Fruit fly (Drosophila melanogaster) whole organism, embryonic: ENCODE data around the gene MAGE.

Experiments used
- BEAF-32 ChIP-seq: fragments of 200-800 bp; sonication (Bioruptor generic); optimal IDR thresholded peaks from 3 replicates; lab custom pipeline; 2017; ENCODE audit warnings: missing biosample characterization, missing genetic modification characterization, mild to moderate bottlenecking, moderate library complexity, missing genetic modification reagents
- CG10267 ChIP-seq: fragments of 200-800 bp; sonication (Bioruptor generic); optimal IDR thresholded peaks from 2 replicates; lab custom pipeline; 2018; ENCODE audit warnings: missing biosample characterization, mild to moderate bottlenecking, missing genetic modification characterization, moderate library complexity
- CG11723 ChIP-seq: fragments of 200-800 bp; sonication (Bioruptor generic); optimal IDR thresholded peaks from 2 replicates; lab custom pipeline; 2017; ENCODE audit warnings: missing biosample characterization, mild to moderate bottlenecking, missing genetic modification characterization
- CG12104 ChIP-seq: fragments of 200-800 bp; sonication (Bioruptor generic); optimal IDR thresholded peaks from 3 replicates; lab custom pipeline; 2016; ENCODE audit warnings: missing biosample characterization, missing genetic modification characterization
- CG13287 ChIP-seq: fragments of 200-800 bp; sonication (Bioruptor generic); IDR thresholded peaks from 2 replicates; pipeline ENCODE4 v1.3.6; 2022; ENCODE audit warnings: missing biosample characterization, missing genetic modification characterization; ENCODE audit not compliant: partially characterized antibody
- CG14710 ChIP-seq: fragments of 200-800 bp; sonication (Bioruptor generic); optimal IDR thresholded peaks from 3 replicates; lab custom pipeline; 2019; ENCODE audit warnings: missing biosample characterization, mild to moderate bottlenecking, missing genetic modification characterization, moderate library complexity
- CG14965 ChIP-seq: fragments of 200-800 bp; sonication (Bioruptor generic); optimal IDR thresholded peaks from 2 replicates; lab custom pipeline; 2016; ENCODE audit warnings: missing biosample characterization, missing genetic modification characterization, borderline replicate concordance
- CG1603 ChIP-seq: fragments of 200-800 bp; sonication (Bioruptor generic); optimal IDR thresholded peaks from 2 replicates; lab custom pipeline; 2019; ENCODE audit warnings: missing biosample characterization, mild to moderate bottlenecking, missing genetic modification characterization, moderate library complexity
- CG17361 ChIP-seq: fragments of 200-800 bp; sonication (Bioruptor generic); IDR thresholded peaks from 3 replicates; pipeline ENCODE4 v1.3.6; 2022; ENCODE audit warnings: missing biosample characterization, missing genetic modification characterization
- CG1832 ChIP-seq: fragments of 200-800 bp; sonication (Bioruptor generic); optimal IDR thresholded peaks from 2 replicates; lab custom pipeline; 2017; ENCODE audit warnings: missing biosample characterization, mild to moderate bottlenecking, missing genetic modification characterization, inconsistent platforms
- CG18764 ChIP-seq: fragments of 200-800 bp; sonication (Bioruptor generic); optimal IDR thresholded peaks from 3 replicates; lab custom pipeline; 2016; ENCODE audit warnings: missing biosample characterization, missing genetic modification characterization
- CG2116 ChIP-seq: fragments of 200-800 bp; sonication (Bioruptor generic); optimal IDR thresholded peaks from 3 replicates; lab custom pipeline; 2018; ENCODE audit warnings: missing biosample characterization, mild to moderate bottlenecking, missing genetic modification characterization
- CG2129 ChIP-seq: fragments of 200-800 bp; sonication (Bioruptor generic); IDR thresholded peaks from 2 replicates; pipeline ENCODE4 v1.3.6; 2022; ENCODE audit warnings: missing biosample characterization, missing genetic modification characterization; ENCODE audit not compliant: partially characterized antibody
- CG2678 ChIP-seq: fragments of 200-800 bp; sonication (Bioruptor generic); optimal IDR thresholded peaks from 3 replicates; lab custom pipeline; 2019; ENCODE audit warnings: missing biosample characterization, mild to moderate bottlenecking, missing genetic modification characterization, moderate library complexity
- CG31224 ChIP-seq: fragments of 200-800 bp; sonication (Bioruptor generic); IDR thresholded peaks from 2 replicates; pipeline ENCODE4 v1.3.6; 2022; ENCODE audit warnings: missing biosample characterization, missing genetic modification characterization
- CG3726 ChIP-seq: fragments of 200-800 bp; sonication (Bioruptor generic); IDR thresholded peaks from 3 replicates; pipeline ENCODE4, ENCODE4 v1.3.6; 2022; ENCODE audit warnings: missing biosample characterization, missing genetic modification characterization
- CG6654 ChIP-seq: fragments of 200-800 bp; sonication (Bioruptor generic); optimal IDR thresholded peaks from 2 replicates; lab custom pipeline; 2017; ENCODE audit warnings: missing biosample characterization, mild to moderate bottlenecking, missing genetic modification characterization
- CG6683 ChIP-seq: fragments of 200-800 bp; sonication (Bioruptor generic); optimal IDR thresholded peaks from 2 replicates; lab custom pipeline; 2017; ENCODE audit warnings: missing biosample characterization, mild to moderate bottlenecking, missing genetic modification characterization, missing genetic modification reagents
- CG7963 ChIP-seq: fragments of 200-800 bp; sonication (Bioruptor generic); IDR thresholded peaks from 3 replicates; pipeline ENCODE4 v1.3.6; 2022; ENCODE audit warnings: missing biosample characterization, missing genetic modification characterization; ENCODE audit not compliant: partially characterized antibody
- CG9876 ChIP-seq: fragments of 200-800 bp; sonication (Bioruptor generic); optimal IDR thresholded peaks from 2 replicates; lab custom pipeline; 2016; ENCODE audit warnings: missing biosample characterization, missing genetic modification characterization
- Dbx ChIP-seq: fragments of 200-800 bp; sonication (Bioruptor generic); IDR thresholded peaks from 3 replicates; pipeline ENCODE4 v1.3.6; 2022; ENCODE audit warnings: missing biosample characterization, missing genetic modification characterization
- Dp ChIP-seq: fragments of 200-800 bp; sonication (Bioruptor generic); optimal IDR thresholded peaks from 2 replicates; lab custom pipeline; 2018; ENCODE audit warnings: missing biosample characterization, mild to moderate bottlenecking, missing genetic modification characterization, moderate library complexity
- E2f2 ChIP-seq: fragments of 200-800 bp; sonication (Bioruptor generic); IDR thresholded peaks from 2 replicates; pipeline ENCODE4 v1.3.6; 2022; ENCODE audit warnings: missing biosample characterization, missing genetic modification characterization
- Ets65A ChIP-seq: fragments of 200-800 bp; sonication (Bioruptor generic); peaks from one replicate; lab custom pipeline; 2016; ENCODE audit warnings: missing biosample characterization, missing genetic modification characterization
- MBD-R2 ChIP-seq: fragments of 200-800 bp; sonication (Bioruptor generic); IDR thresholded peaks from 2 replicates; pipeline ENCODE4 v1.3.6; 2022; ENCODE audit warnings: missing biosample characterization, missing genetic modification characterization
- Med ChIP-seq: fragments of 200-800 bp; sonication (Bioruptor generic); peaks from one replicate; lab custom pipeline; 2016; ENCODE audit warnings: missing biosample characterization, missing genetic modification characterization, mild to moderate bottlenecking, inconsistent platforms, moderate library complexity
- Meics ChIP-seq: fragments of 200-800 bp; sonication (Bioruptor generic); optimal IDR thresholded peaks from 2 replicates; lab custom pipeline; 2017; ENCODE audit warnings: missing biosample characterization, mild to moderate bottlenecking, missing genetic modification characterization
- Ptx1 ChIP-seq: fragments of 200-800 bp; sonication (Bioruptor generic); IDR thresholded peaks from 2 replicates; pipeline ENCODE4 v1.3.6; 2022; ENCODE audit warnings: missing biosample characterization, missing genetic modification characterization
- YL-1 ChIP-seq: fragments of 200-800 bp; sonication (Bioruptor generic); optimal IDR thresholded peaks from 3 replicates; lab custom pipeline; 2017; ENCODE audit warnings: missing biosample characterization, mild to moderate bottlenecking, missing genetic modification characterization
- chinmo ChIP-seq: fragments of 200-800 bp; sonication (Bioruptor generic); IDR thresholded peaks from 4 replicates; pipeline ENCODE4 v1.3.6; 2022; ENCODE audit warnings: missing biosample characterization, missing genetic modification characterization; ENCODE audit not compliant: partially characterized antibody
- ci ChIP-seq: fragments of 200-800 bp; sonication (Bioruptor generic); IDR thresholded peaks from 3 replicates; pipeline ENCODE4 v1.3.6; 2022; ENCODE audit warnings: missing biosample characterization, missing genetic modification characterization
- crp ChIP-seq, 2 experiments: fragments of 200-800 bp; sonication (Bioruptor generic); optimal IDR thresholded peaks; 2 replicates in 1 of 2; 3 replicates in 1 of 2; lab custom pipeline; 2017; ENCODE audit warnings: missing biosample characterization in 2 of 2, missing genetic modification characterization in 2 of 2, mild to moderate bottlenecking in 1 of 2, moderate library complexity in 1 of 2
- dm ChIP-seq: fragments of 200-800 bp; sonication (Bioruptor generic); optimal IDR thresholded peaks from 3 replicates; lab custom pipeline; 2016; ENCODE audit warnings: missing biosample characterization, missing genetic modification characterization
- gfzf ChIP-seq: fragments of 200-800 bp; sonication (Bioruptor generic); optimal IDR thresholded peaks from 2 replicates; lab custom pipeline; 2016; ENCODE audit warnings: missing biosample characterization, mild to moderate bottlenecking, missing genetic modification characterization, moderate library complexity
- psq ChIP-seq: fragments of 200-800 bp; sonication (Bioruptor generic); optimal IDR thresholded peaks from 2 replicates; lab custom pipeline; 2017; ENCODE audit warnings: missing biosample characterization, missing genetic modification characterization
- pzg ChIP-seq: fragments of 200-800 bp; sonication (Bioruptor generic); optimal IDR thresholded peaks from 3 replicates; lab custom pipeline; 2018; ENCODE audit warnings: missing biosample characterization, mild to moderate bottlenecking, missing genetic modification characterization, moderate library complexity
- sd ChIP-seq: fragments of 200-800 bp; sonication (Bioruptor generic); optimal IDR thresholded peaks from 3 replicates; lab custom pipeline; 2018; ENCODE audit warnings: missing biosample characterization, mild to moderate bottlenecking, missing genetic modification characterization, moderate library complexity
- sens ChIP-seq: fragments of 200-800 bp; sonication (Bioruptor generic); peaks from one replicate; lab custom pipeline; 2016; ENCODE audit warnings: missing biosample characterization, missing genetic modification characterization
- seq ChIP-seq: fragments of 200-800 bp; sonication (Bioruptor generic); IDR thresholded peaks from 2 replicates; pipeline ENCODE4 v1.3.6; 2022; ENCODE audit warnings: missing biosample characterization, missing genetic modification characterization
- shn ChIP-seq: fragments of 200-800 bp; sonication (Bioruptor generic); optimal IDR thresholded peaks from 3 replicates; lab custom pipeline; 2016; ENCODE audit warnings: missing biosample characterization, missing genetic modification characterization
- ssp ChIP-seq: fragments of 200-800 bp; sonication (Bioruptor generic); IDR thresholded peaks from 2 replicates; pipeline ENCODE4 v1.3.6; 2022; ENCODE audit warnings: missing biosample characterization, missing genetic modification characterization
- stwl ChIP-seq: fragments of 200-800 bp; sonication (Bioruptor generic); optimal IDR thresholded peaks from 3 replicates; lab custom pipeline; 2018; ENCODE audit warnings: missing biosample characterization, mild to moderate bottlenecking, missing genetic modification characterization, moderate library complexity
- trem ChIP-seq: fragments of 200-800 bp; optimal IDR thresholded peaks from 3 replicates; lab custom pipeline; 2019; ENCODE audit warnings: missing biosample characterization, mild to moderate bottlenecking, missing genetic modification characterization, moderate library complexity
- twi ChIP-seq: fragments of 200-800 bp; optimal IDR thresholded peaks from 2 replicates; lab custom pipeline; 2019; ENCODE audit warnings: missing biosample characterization, mild to moderate bottlenecking, missing genetic modification characterization, moderate library complexity
- wek ChIP-seq: fragments of 200-800 bp; sonication (Bioruptor generic); optimal IDR thresholded peaks from 3 replicates; lab custom pipeline; 2018; ENCODE audit warnings: missing biosample characterization, mild to moderate bottlenecking, missing genetic modification characterization, moderate library complexity

The MAGE gene

DNA sequence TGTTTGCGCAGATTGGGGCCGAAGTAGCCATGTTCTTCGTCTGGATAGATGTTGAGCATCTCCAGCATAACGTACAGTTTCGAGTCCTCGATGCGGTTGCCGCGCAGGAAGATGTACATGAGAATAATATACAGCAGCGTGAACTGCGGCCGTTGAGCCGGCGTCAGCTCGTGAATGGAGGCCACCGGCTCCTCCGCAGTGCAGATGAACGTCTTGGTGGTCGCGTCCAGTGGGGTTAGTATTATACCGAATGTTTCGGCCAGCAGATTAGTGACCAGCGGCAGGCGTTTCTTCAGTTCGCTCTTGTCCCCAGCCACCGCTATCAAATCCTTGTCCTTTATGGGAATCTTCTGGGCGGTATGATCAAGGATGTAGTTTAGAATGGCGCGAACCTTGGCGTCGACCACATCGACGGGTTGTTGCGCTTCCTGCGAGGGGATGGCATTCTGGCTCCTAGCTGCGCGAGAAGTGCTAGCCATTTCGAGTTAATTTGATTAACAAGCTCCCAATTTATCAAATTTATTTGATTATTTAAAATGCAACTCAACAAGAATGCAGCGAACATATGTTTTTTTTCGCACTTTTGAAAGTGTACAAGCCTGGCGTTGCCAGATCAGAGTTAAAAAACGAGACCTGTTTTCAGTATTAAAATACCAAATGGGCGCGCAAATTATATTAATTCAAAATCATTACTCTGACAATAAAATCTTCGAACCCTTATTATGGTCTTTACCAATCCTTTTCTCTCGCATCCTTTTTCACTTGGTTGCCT is at the start of gene MAGE:
TSS of gene MAGE (minus strand) at position 595 of the 772 bp plus-strand sequence.
- TF ChIP-seq MBD-R2 (GFP tag; lab: Robert Waterston, UW) (peak; percentile 71), trem (tag; lab: Kevin White, UChicago) (peak; percentile 83), CG1603 (tag; lab: Kevin White, UChicago) (peak; percentile 31), CG12104 (GFP tag; lab: Kevin White, UChicago) (no peak), psq (no peak), BEAF-32 (GFP tag; lab: Kevin White, UChicago) (peak; percentile 12), crp (GFP tag; optimal IDR thresholded peaks at IDR 0.05; lab: Kevin White, UChicago) (peak; percentile 11 to 88), dm (no peak), CG10267 (peak; percentile 54), Med (GFP tag; lab: Kevin White, UChicago) (peak; percentile 66), CG13287 (peak; percentile 34), CG2678 (tag; lab: Kevin White, UChicago) (no peak), Dbx (GFP tag; lab: Robert Waterston, UW) (no peak), chinmo (GFP tag; lab: Robert Waterston, UW) (peak; percentile 75; the same call in 1 of the 4 replicates), CG2116 (GFP tag; lab: Kevin White, UChicago) (peak; percentile 96), ssp (GFP tag; lab: Robert Waterston, UW) (no peak), CG31224 (GFP tag; lab: Robert Waterston, UW) (no peak), CG9876 (GFP tag; lab: Kevin White, UChicago) (no peak), sd (peak; percentile 86), CG17361 (GFP tag; lab: Robert Waterston, UW) (no peak), CG14710 (tag; lab: Kevin White, UChicago) (peak; percentile 28), ci (no peak), Dp (GFP tag; lab: Kevin White, UChicago) (peak; percentile 92), gfzf (peak; percentile 53), Meics (no peak), CG2129 (GFP tag; lab: Robert Waterston, UW) (no peak), CG14965 (GFP tag; lab: Kevin White, UChicago) (no peak), CG1832 (GFP tag; lab: Kevin White, UChicago) (no peak), Ets65A (GFP tag; lab: Kevin White, UChicago) (peak; percentile 62), shn (GFP tag; lab: Kevin White, UChicago) (no peak), CG6654 (GFP tag; lab: Kevin White, UChicago) (no peak), YL-1 (peak; percentile 3), CG3726 (GFP tag; lab: Robert Waterston, UW) (0 out of 3 replicates have a peak, but pooled peaks have one; percentile 27), seq (no peak), CG11723 (GFP tag; lab: Kevin White, UChicago) (no peak), wek (GFP tag; lab: Kevin White, UChicago) (no peak), CG6683 (GFP tag; lab: Kevin White, UChicago) (no peak), twi (tag; lab: Kevin White, UChicago) (peak; percentile 54), CG18764 (GFP tag; lab: Kevin White, UChicago) (no peak), sens (peak; percentile 69), CG7963 (GFP tag; lab: Robert Waterston, UW) (peak; percentile 29; the same call in 1 of the 3 replicates), pzg (peak; percentile 51), Ptx1 (GFP tag; lab: Robert Waterston, UW) (no peak), stwl (tag; lab: Kevin White, UChicago) (peak; percentile 46), E2f2 (GFP tag; lab: Robert Waterston, UW) (peak; percentile 96)
